Worm (Caenorhabditis elegans): Measurements from ENCODE around the gene F48G7.13.

Gene F48G7.13

ce11 chrV:626321-626720 lies 10.9 kb downstream of the F48G7.13 start, which contains the start of gene F48G7.7:
Gene F48G7.7 (minus strand): TSS chrV:626421.
- TF ChIP-seq daf-16 (GFP tag; optimal IDR thresholded peaks at IDR 0.05): no peak
- peak; percentile 10 for TF ChIP-seq daf-16 (tag; optimal IDR thresholded peaks at IDR 0.05)
- TF ChIP-seq egl-43 (GFP tag; IDR thresholded peaks at IDR 0.05): no peak
- TF ChIP-seq unc-62 (GFP tag; optimal IDR thresholded peaks at IDR 0.05 in 1 of 2): peak in 1 of 2 experiments; percentile 29
- TF ChIP-seq unc-62 (tag; optimal IDR thresholded peaks at IDR 0.05): no peak

DNA sequence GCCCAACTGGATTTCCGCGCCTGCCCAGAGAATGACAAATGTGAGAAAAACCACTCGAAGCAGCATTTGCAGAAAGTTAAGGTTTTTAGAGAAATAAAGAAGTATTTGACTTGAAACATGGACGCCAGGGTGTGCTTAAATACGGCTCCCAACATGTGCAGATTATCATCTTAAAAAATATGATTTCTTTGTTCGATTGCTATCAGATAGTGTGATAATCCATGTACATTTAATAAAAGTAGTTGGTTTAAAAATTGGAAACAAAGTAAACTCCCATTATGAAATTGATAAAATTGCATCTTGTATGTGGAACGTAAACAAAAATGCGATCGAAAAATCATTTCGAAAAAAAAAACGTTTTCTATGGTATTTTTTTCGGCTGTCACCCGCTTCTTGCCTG lies 12.2 kb downstream of the F48G7.13 start, which contains the start of gene F48G7.8:
TSS of gene F48G7.8 (minus strand) at position 101 of the 400 bp plus-strand sequence.
- TF ChIP-seq F10B5.3 (tag; optimal IDR thresholded peaks at IDR 0.05) (no peak), ceh-82 (tag; optimal IDR thresholded peaks at IDR 0.05) (no peak), unc-130 (GFP tag; optimal IDR thresholded peaks at IDR 0.05) (no peak), Y48G9A.11 (GFP tag; IDR thresholded peaks at IDR 0.05) (no peak), zip-11 (GFP tag; IDR thresholded peaks at IDR 0.05) (no peak), saeg-2 (GFP tag; IDR thresholded peaks at IDR 0.05) (no peak), nhr-48 (tag; optimal IDR thresholded peaks at IDR 0.05) (no peak), daf-8 (GFP tag; IDR thresholded peaks at IDR 0.05) (no peak), ctbp-1 (GFP tag; IDR thresholded peaks at IDR 0.05) (no peak)

DNA sequence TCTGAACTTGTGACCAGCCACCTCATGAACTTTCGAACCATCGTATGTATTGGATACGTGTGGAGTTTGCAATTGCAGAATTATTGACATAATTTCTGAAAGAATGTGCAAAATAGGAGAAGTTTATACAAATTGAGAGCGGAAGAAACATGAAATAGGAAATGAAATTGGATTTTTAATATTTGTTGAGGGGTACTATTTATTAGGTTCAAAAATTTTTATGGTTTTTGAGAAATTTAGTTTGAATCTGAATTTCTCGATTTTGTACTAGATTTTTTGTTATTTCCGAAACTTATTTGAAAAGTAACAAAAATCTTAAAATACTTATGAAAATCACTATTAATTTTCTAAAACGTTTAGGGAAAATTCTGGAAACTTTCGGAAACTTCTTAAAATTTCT lies 13.2 kb downstream of the F48G7.13 start, which contains the start of gene F48G7.9:
TSS of gene F48G7.9 (minus strand) at position 101 of the 400 bp plus-strand sequence.
- TF ChIP-seq mxl-3 (GFP tag; optimal IDR thresholded peaks at IDR 0.05): no peak
- no peak for TF ChIP-seq vab-7 (GFP tag; IDR thresholded peaks at IDR 0.05)

ce11 chrV:631832-632231 lies 16.5 kb downstream of the F48G7.13 start:
- TF ChIP-seq hlh-30 (tag; optimal IDR thresholded peaks at IDR 0.05; ENCODE audit: insufficient read depth) (peak; percentile 10), unc-130 (GFP tag; optimal IDR thresholded peaks at IDR 0.05) (no peak), mxl-2 (GFP tag; conservative IDR thresholded peaks at IDR 0.05) (no peak), nhr-25 (tag; optimal IDR thresholded peaks at IDR 0.05; ENCODE audit: borderline replicate concordance, insufficient read depth) (no peak), egl-27 (tag; optimal IDR thresholded peaks at IDR 0.05) (no peak), sdz-12 (GFP tag; optimal IDR thresholded peaks at IDR 0.05) (no peak), F49E8.2 (tag; optimal IDR thresholded peaks at IDR 0.05; ENCODE audit: borderline replicate concordance) (no peak), F10B5.3 (tag; optimal IDR thresholded peaks at IDR 0.05) (no peak), dmd-6 (GFP tag; IDR thresholded peaks at IDR 0.05) (0 out of 2 replicates have a peak, but pooled peaks have one; percentile 18), vab-7 (GFP tag; IDR thresholded peaks at IDR 0.05) (no peak), ZK337.2 (GFP tag; IDR thresholded peaks at IDR 0.05) (no peak), egl-43 (GFP tag; IDR thresholded peaks at IDR 0.05) (no peak), mes-2 (tag; optimal IDR thresholded peaks at IDR 0.05; ENCODE audit: poor library complexity, severe bottlenecking) (peak; percentile 27), aly-2 (tag; optimal IDR thresholded peaks at IDR 0.05) (no peak), Y75B8A.6 (GFP tag; IDR thresholded peaks at IDR 0.05) (no peak), daf-19 (GFP tag; conservative IDR thresholded peaks at IDR 0.05) (no peak), saeg-2 (GFP tag; IDR thresholded peaks at IDR 0.05) (no peak), ceh-82 (tag; optimal IDR thresholded peaks at IDR 0.05) (no peak), lin-15B (tag; optimal IDR thresholded peaks at IDR 0.05) (no peak), daf-8 (GFP tag; IDR thresholded peaks at IDR 0.05) (no peak), dve-1 (tag; optimal IDR thresholded peaks at IDR 0.05; ENCODE audit: insufficient read depth) (peak; percentile 38), rbr-2 (tag; optimal IDR thresholded peaks at IDR 0.05) (no peak), lin-29 (GFP tag; IDR thresholded peaks at IDR 0.05) (no peak), spr-1 (tag; optimal IDR thresholded peaks at IDR 0.05) (no peak), ces-1 (GFP tag; optimal IDR thresholded peaks at IDR 0.05) (no peak), lsy-2 (tag; optimal IDR thresholded peaks at IDR 0.05) (no peak), lin-39 (tag; optimal IDR thresholded peaks at IDR 0.05) (no peak), T26A8.4 (GFP tag; IDR thresholded peaks at IDR 0.05) (no peak), pha-4 (GFP tag; IDR thresholded peaks at IDR 0.05) (no peak), pha-4 (tag; optimal IDR thresholded peaks at IDR 0.05) (no peak), nhr-28 (tag; optimal IDR thresholded peaks at IDR 0.05) (peak; percentile 48), ztf-11 (tag; optimal IDR thresholded peaks at IDR 0.05) (no peak), nhr-48 (tag; optimal IDR thresholded peaks at IDR 0.05) (no peak), F37D6.2 (tag; optimal IDR thresholded peaks at IDR 0.05) (no peak), nhr-6 (tag; optimal IDR thresholded peaks at IDR 0.05) (no peak), duxl-1 (tag; optimal IDR thresholded peaks at IDR 0.05; ENCODE audit: poor library complexity) (no peak), nhr-41 (GFP tag; IDR thresholded peaks at IDR 0.05) (no peak)

All from whole organism, L4 larva.